Worm (Caenorhabditis elegans) whole organism, L2 larva: ENCODE data around the gene unc-58.
"Not testable (repeated sequence)": the region's sequence is repeated elsewhere in the genome, so short reads cannot be mapped to it uniquely, and the experiment has no call there.

ENCODE experiments used
- C34F6.9 ChIP-seq: fragments of 150-350 bp; optimal IDR thresholded peaks from 2 replicates; lab custom pipeline; 2014; ENCODE audit warnings: missing biosample characterization, missing genetic modification characterization
- F13H6.1 ChIP-seq: sonication (generic microtip); optimal IDR thresholded peaks from 2 replicates; lab custom pipeline; 2016; ENCODE audit warnings: missing genetic modification characterization, missing compliant biosample characterization
- R02D3.7 ChIP-seq: fragments of 150-350 bp; optimal IDR thresholded peaks from 2 replicates; lab custom pipeline; 2014; ENCODE audit warnings: missing biosample characterization, missing genetic modification characterization
- Y55F3AM.14 ChIP-seq: fragments of 200-800 bp; sonication (Bioruptor generic); optimal IDR thresholded peaks from 2 replicates; lab custom pipeline; 2018; ENCODE audit warnings: mild to moderate bottlenecking, missing genetic modification characterization, missing compliant biosample characterization
- alr-1 ChIP-seq: fragments of 150-350 bp; optimal IDR thresholded peaks from 2 replicates; lab custom pipeline; 2014; ENCODE audit warnings: missing biosample characterization, missing genetic modification characterization
- ama-1 ChIP-seq: fragments of 150-350 bp; optimal IDR thresholded peaks from 2 replicates; lab custom pipeline; 2018; ENCODE audit warnings: inconsistent platforms
- ceh-16 ChIP-seq: fragments of 150-350 bp; optimal IDR thresholded peaks from 2 replicates; lab custom pipeline; 2014; ENCODE audit warnings: missing biosample characterization, missing genetic modification characterization
- crh-2 ChIP-seq: sonication (generic microtip); optimal IDR thresholded peaks from 2 replicates; lab custom pipeline; 2017; ENCODE audit warnings: missing biosample characterization, missing genetic modification characterization
- dmd-4 ChIP-seq: sonication (generic microtip); optimal IDR thresholded peaks from 2 replicates; lab custom pipeline; 2017; ENCODE audit warnings: missing biosample characterization, missing genetic modification characterization
- egl-27 ChIP-seq: sonication (generic microtip); optimal IDR thresholded peaks from 3 replicates; lab custom pipeline; 2017; ENCODE audit warnings: missing biosample characterization, missing genetic modification reagents, missing genetic modification characterization
- elt-1 ChIP-seq: fragments of 150-350 bp; optimal IDR thresholded peaks from 2 replicates; lab custom pipeline; 2014; ENCODE audit warnings: missing biosample characterization, missing genetic modification characterization
- fos-1 ChIP-seq: fragments of 150-350 bp; optimal IDR thresholded peaks from 2 replicates; lab custom pipeline; 2014; ENCODE audit warnings: missing biosample characterization, missing genetic modification characterization
- gmeb-1 ChIP-seq: fragments of 150-350 bp; optimal IDR thresholded peaks from 2 replicates; lab custom pipeline; 2014; ENCODE audit warnings: missing biosample characterization, missing genetic modification characterization
- lin-11 ChIP-seq: fragments of 150-350 bp; sonication (generic microtip); optimal IDR thresholded peaks from 2 replicates; lab custom pipeline; 2014; ENCODE audit warnings: missing biosample characterization, missing genetic modification characterization, inconsistent platforms, mixed read lengths
- lin-13 ChIP-seq: fragments of 150-350 bp; optimal IDR thresholded peaks from 2 replicates; lab custom pipeline; 2014; ENCODE audit warnings: missing biosample characterization, missing genetic modification reagents, missing genetic modification characterization
- lsy-2 ChIP-seq, 2 experiments: fragments of 150-350 bp in 1 of 2; sonication (generic microtip) in 1 of 2; optimal IDR thresholded peaks; 2 replicates each; lab custom pipeline; 2014 to 2017; ENCODE audit warnings: missing biosample characterization in 2 of 2, missing genetic modification characterization in 2 of 2
- mab-5 ChIP-seq: fragments of 150-350 bp; optimal IDR thresholded peaks from 2 replicates; lab custom pipeline; 2014; ENCODE audit warnings: missing biosample characterization, missing genetic modification characterization
- mdl-1 ChIP-seq, 2 experiments: fragments of 150-350 bp in 1 of 2; sonication (generic microtip) in 1 of 2; optimal IDR thresholded peaks; 2 replicates each; lab custom pipeline; 2017; ENCODE audit warnings: missing biosample characterization in 2 of 2, missing genetic modification characterization in 2 of 2
- nhr-11 ChIP-seq: fragments of 150-350 bp; optimal IDR thresholded peaks from 2 replicates; lab custom pipeline; 2014; ENCODE audit warnings: missing biosample characterization, missing genetic modification characterization
- nhr-129 ChIP-seq: fragments of 150-350 bp; optimal IDR thresholded peaks from 2 replicates; lab custom pipeline; 2014; ENCODE audit warnings: missing biosample characterization, missing genetic modification characterization
- nhr-21 ChIP-seq: fragments of 150-350 bp; optimal IDR thresholded peaks from 2 replicates; lab custom pipeline; 2014; ENCODE audit warnings: missing biosample characterization, missing genetic modification characterization
- nhr-23 ChIP-seq: fragments of 150-350 bp; optimal IDR thresholded peaks from 2 replicates; lab custom pipeline; 2014; ENCODE audit warnings: missing biosample characterization, missing genetic modification reagents, missing genetic modification characterization
- nhr-237 ChIP-seq: fragments of 150-350 bp; optimal IDR thresholded peaks from 2 replicates; lab custom pipeline; 2014; ENCODE audit warnings: missing biosample characterization, missing genetic modification characterization
- nhr-25 ChIP-seq: fragments of 150-350 bp; sonication (generic microtip); optimal IDR thresholded peaks from 3 replicates; lab custom pipeline; 2014; ENCODE audit warnings: missing biosample characterization, missing genetic modification characterization
- sem-4 ChIP-seq: fragments of 150-350 bp; optimal IDR thresholded peaks from 2 replicates; lab custom pipeline; 2014; ENCODE audit warnings: missing biosample characterization, missing genetic modification reagents, missing genetic modification characterization
- sma-3 ChIP-seq: sonication (generic microtip); optimal IDR thresholded peaks from 2 replicates; lab custom pipeline; 2016; ENCODE audit warnings: missing genetic modification reagents, missing genetic modification characterization, missing compliant biosample characterization
- sma-9 ChIP-seq, 2 experiments: fragments of 150-350 bp in 1 of 2; sonication (generic microtip) in 1 of 2; optimal IDR thresholded peaks; 2 replicates each; lab custom pipeline; 2014 to 2016; ENCODE audit warnings: missing genetic modification characterization in 2 of 2, mild to moderate bottlenecking in 1 of 2, missing biosample characterization in 1 of 2, missing compliant biosample characterization in 1 of 2, missing genetic modification reagents in 1 of 2, moderate library complexity in 1 of 2
- snpc-4 ChIP-seq: fragments of 150-350 bp; optimal IDR thresholded peaks from 2 replicates; lab custom pipeline; 2014; ENCODE audit warnings: missing biosample characterization, missing genetic modification characterization
- unc-55 ChIP-seq: fragments of 150-350 bp; sonication (generic microtip); optimal IDR thresholded peaks from 3 replicates; lab custom pipeline; 2014; ENCODE audit warnings: missing biosample characterization, missing genetic modification reagents, missing genetic modification characterization
- unc-62 ChIP-seq: fragments of 150-350 bp; optimal IDR thresholded peaks from 2 replicates; lab custom pipeline; 2014; ENCODE audit warnings: missing biosample characterization, missing genetic modification reagents, missing genetic modification characterization
- ztf-11 ChIP-seq: sonication (generic microtip); optimal IDR thresholded peaks from 2 replicates; lab custom pipeline; 2017; ENCODE audit warnings: missing biosample characterization, missing genetic modification characterization
- ztf-4 ChIP-seq: fragments of 150-350 bp; optimal IDR thresholded peaks from 2 replicates; lab custom pipeline; 2014; ENCODE audit warnings: missing biosample characterization, missing genetic modification characterization

Gene unc-58

DNA sequence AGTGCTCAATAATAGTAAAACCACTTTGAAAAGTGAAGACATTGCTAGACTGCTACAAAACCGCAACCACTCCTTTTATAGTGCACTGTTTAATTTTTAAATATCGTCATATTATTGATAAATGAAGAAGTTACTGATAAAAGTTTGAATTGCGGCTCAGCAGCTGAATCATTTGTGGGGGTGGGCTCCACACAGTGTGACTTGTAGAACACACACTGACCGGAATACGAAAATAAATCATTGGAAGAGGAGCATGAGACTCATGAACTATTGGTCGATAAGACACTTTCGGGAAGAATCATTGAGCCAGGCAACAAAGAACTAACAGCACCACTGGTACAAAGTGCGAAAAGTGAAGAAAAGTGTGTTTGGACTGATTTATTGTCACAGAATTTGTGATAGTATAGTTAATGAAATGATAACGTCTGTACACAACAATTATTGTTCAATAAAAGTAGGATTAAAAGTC is 9.0 kb upstream of the unc-58 start, which contains the start of gene oac-14:
Gene oac-14 (minus strand): TSS at position 51 of the 469 bp plus-strand sequence.
- TF ChIP-seq fos-1 (tag; lab: Kevin White, UChicago) = peak; percentile 93
- TF ChIP-seq sma-3 (GFP tag; lab: Kevin White, UChicago) = peak; percentile 47
- peak; percentile 51 for TF ChIP-seq gmeb-1 (tag; lab: Kevin White, UChicago)
- TF ChIP-seq crh-2 (tag; lab: Kevin White, UChicago) = peak; percentile 78
- peak in 1 of 2 experiments; percentile 12 for TF ChIP-seq lsy-2 (tag; optimal IDR thresholded peaks at IDR 0.05; lab: Kevin White, UChicago)
- TF ChIP-seq mdl-1 (tag; optimal IDR thresholded peaks at IDR 0.05; lab: Kevin White, UChicago) = no peak
- peak; percentile 87 for TF ChIP-seq F13H6.1 (tag; lab: Kevin White, UChicago)
- peak; percentile 41 for TF ChIP-seq nhr-129 (tag; lab: Kevin White, UChicago)
- TF ChIP-seq sem-4 (tag; lab: Kevin White, UChicago) = no peak
- no peak for TF ChIP-seq snpc-4 (tag; lab: Kevin White, UChicago)
- peak; percentile 90 for TF ChIP-seq sma-9 (GFP tag; optimal IDR thresholded peaks at IDR 0.05; lab: Kevin White, UChicago)
- TF ChIP-seq sma-9 (tag; optimal IDR thresholded peaks at IDR 0.05; lab: Kevin White, UChicago) = no peak

DNA sequence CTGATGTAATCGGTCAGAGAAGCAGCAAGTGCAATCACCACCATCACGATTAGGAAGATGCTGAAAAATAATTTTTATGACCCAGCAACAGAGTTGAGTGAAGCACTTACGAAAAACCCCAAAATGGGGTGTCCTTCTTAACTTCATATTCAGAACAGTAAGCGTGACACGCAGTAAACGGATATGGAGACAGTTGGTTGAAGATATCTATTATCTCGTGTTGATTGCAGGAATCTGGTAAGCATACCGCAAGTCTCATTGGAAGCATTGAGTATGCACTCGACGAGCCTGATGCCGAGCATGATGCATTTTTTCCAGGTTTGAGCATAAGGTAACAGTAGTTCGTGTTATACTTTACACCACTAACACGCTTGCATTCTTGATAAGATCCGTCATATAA is 8.3 kb upstream of the unc-58 start:
- TF ChIP-seq lsy-2 (tag; optimal IDR thresholded peaks at IDR 0.05; lab: Kevin White, UChicago) = no peak
- TF ChIP-seq alr-1 (tag; lab: Kevin White, UChicago) = no peak
- no peak for TF ChIP-seq nhr-25 (tag; lab: Kevin White, UChicago)
- no peak for TF ChIP-seq ceh-16 (tag; lab: Kevin White, UChicago)
- no peak for TF ChIP-seq R02D3.7 (tag; lab: Kevin White, UChicago)
- no peak for TF ChIP-seq fos-1 (tag; lab: Kevin White, UChicago)
- TF ChIP-seq dmd-4 (tag; lab: Kevin White, UChicago) = no peak
- no peak for TF ChIP-seq egl-27 (tag; lab: Kevin White, UChicago)
- TF ChIP-seq nhr-237 (tag; lab: Kevin White, UChicago) = no peak
- TF ChIP-seq ztf-4 = no peak
- TF ChIP-seq mab-5 = no peak
- TF ChIP-seq elt-1 (tag; lab: Kevin White, UChicago) = no peak
- TF ChIP-seq mdl-1 (tag; optimal IDR thresholded peaks at IDR 0.05; lab: Kevin White, UChicago) = no peak
- no peak for TF ChIP-seq ztf-11 (tag; lab: Kevin White, UChicago)
- TF ChIP-seq, all 48 proteins: peak for 0

DNA sequence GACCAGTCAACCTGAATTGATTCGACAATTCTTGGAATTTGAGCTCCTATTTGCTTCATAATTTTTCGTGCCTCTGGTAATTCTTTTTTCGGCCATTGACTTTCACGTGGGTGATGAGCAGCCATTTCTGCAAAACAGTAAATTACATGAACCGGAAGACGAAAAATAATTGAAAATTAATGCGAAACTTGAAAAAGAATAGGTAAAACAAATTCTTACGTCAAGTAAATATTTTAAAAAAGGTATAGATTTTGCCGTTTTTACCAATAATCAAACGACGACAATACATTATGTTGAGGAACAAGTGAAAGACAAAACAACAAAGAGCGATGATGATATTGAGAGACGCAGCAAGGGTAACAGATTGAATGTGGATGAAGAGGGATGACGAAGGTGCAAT is 5.5 kb upstream of the unc-58 start, which contains the start of gene moc-1:
Gene moc-1 (minus strand): TSS at position 127 of the 400 bp plus-strand sequence.
- no peak for TF ChIP-seq unc-62 (GFP tag; lab: Kevin White, UChicago)
- TF ChIP-seq sma-9 (GFP tag; optimal IDR thresholded peaks at IDR 0.05; lab: Kevin White, UChicago) = no peak
- no peak for TF ChIP-seq sma-9 (tag; optimal IDR thresholded peaks at IDR 0.05; lab: Kevin White, UChicago)
- no peak for TF ChIP-seq nhr-21 (tag; lab: Kevin White, UChicago)
- TF ChIP-seq lin-11 = no peak
- no peak for TF ChIP-seq Y55F3AM.14 (GFP tag; lab: Kevin White, UChicago)
- no peak for TF ChIP-seq fos-1 (tag; lab: Kevin White, UChicago)
- no peak for TF ChIP-seq nhr-23
- TF ChIP-seq ama-1 (lab: Kevin White, UChicago) = no peak
- TF ChIP-seq sem-4 (tag; lab: Kevin White, UChicago) = no peak
- TF ChIP-seq mab-5 = no peak

DNA sequence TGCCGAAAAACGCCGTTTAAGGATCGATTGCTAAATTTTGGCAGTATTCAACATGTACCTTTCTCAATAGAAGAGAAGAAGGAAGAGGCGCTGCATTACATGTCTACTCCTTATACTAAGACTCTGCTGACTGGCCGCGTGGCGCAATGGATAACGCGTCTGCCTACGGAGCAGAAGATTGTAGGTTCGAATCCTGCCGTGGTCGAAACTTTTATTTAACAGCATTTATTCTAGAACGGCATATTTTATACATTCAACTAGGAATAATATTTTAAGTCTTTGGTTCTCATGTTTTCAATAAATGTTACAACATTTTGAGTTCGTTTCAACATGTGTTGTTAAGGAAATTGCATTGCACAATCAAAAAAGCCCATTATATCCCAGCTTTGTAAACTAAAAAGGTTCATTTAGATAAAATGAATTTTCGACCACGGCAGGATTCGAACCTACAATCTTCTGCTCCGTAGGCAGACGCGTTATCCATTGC is 393 bp downstream of the unc-58 start:
- TF ChIP-seq crh-2 (tag; lab: Kevin White, UChicago) (peak; percentile 74), sma-3 (GFP tag; lab: Kevin White, UChicago) (peak; percentile 60), fos-1 (tag; lab: Kevin White, UChicago) (peak; percentile 54), unc-55 (GFP tag; lab: Kevin White, UChicago) (peak; percentile 76), lin-13 (peak; percentile 62), nhr-11 (tag; lab: Kevin White, UChicago) (peak; percentile 19), C34F6.9 (tag; lab: Kevin White, UChicago) (peak; percentile 31), sem-4 (tag; lab: Kevin White, UChicago) (peak; percentile 32), sma-9 (GFP tag; optimal IDR thresholded peaks at IDR 0.05; lab: Kevin White, UChicago) (peak; percentile 79), nhr-129 (tag; lab: Kevin White, UChicago) (peak; percentile 54), egl-27 (tag; lab: Kevin White, UChicago) (peak; percentile 54), ztf-4 (peak; percentile 14), lsy-2 (tag; optimal IDR thresholded peaks at IDR 0.05; lab: Kevin White, UChicago) (peak in 1 of 2 experiments; percentile 37), nhr-21 (tag; lab: Kevin White, UChicago) (peak; percentile 59), F13H6.1 (tag; lab: Kevin White, UChicago) (peak; percentile 53)
- TF ChIP-seq sma-9 (tag; optimal IDR thresholded peaks at IDR 0.05; lab: Kevin White, UChicago) = not testable (repeated sequence)
